Fruit fly (Drosophila melanogaster) whole organism, embryonic: Measurements from ENCODE around the gene CG5592.

Experiments used
- Antp ChIP-seq: fragments of 200-800 bp; sonication (Bioruptor generic); optimal IDR thresholded peaks from 3 replicates; lab custom pipeline; 2016; ENCODE audit warnings: missing biosample characterization, missing genetic modification characterization
- CG10321 ChIP-seq: fragments of 200-800 bp; sonication (Bioruptor generic); IDR thresholded peaks from 2 replicates; pipeline ENCODE4 v1.3.6; 2022; ENCODE audit warnings: missing biosample characterization, missing genetic modification characterization
- CG11247 ChIP-seq: fragments of 200-800 bp; sonication (Bioruptor generic); IDR thresholded peaks from 2 replicates; pipeline ENCODE4 v1.3.6; 2022; ENCODE audit warnings: missing biosample characterization, missing genetic modification characterization
- CG13123 ChIP-seq: fragments of 200-800 bp; sonication (Bioruptor generic); optimal IDR thresholded peaks from 2 replicates; lab custom pipeline; 2016; ENCODE audit warnings: missing biosample characterization, missing genetic modification characterization
- CG15514 ChIP-seq: fragments of 200-800 bp; sonication (Bioruptor generic); optimal IDR thresholded peaks from 3 replicates; lab custom pipeline; 2017; ENCODE audit warnings: missing biosample characterization, missing genetic modification characterization, mild to moderate bottlenecking, moderate library complexity, missing genetic modification reagents
- CG15601 ChIP-seq: fragments of 200-800 bp; sonication (Bioruptor generic); optimal IDR thresholded peaks from 3 replicates; lab custom pipeline; 2019; ENCODE audit warnings: missing biosample characterization, mild to moderate bottlenecking, missing genetic modification characterization, moderate library complexity
- CG2120 ChIP-seq: fragments of 200-800 bp; sonication (Bioruptor generic); optimal IDR thresholded peaks from 3 replicates; lab custom pipeline; 2016; ENCODE audit warnings: missing biosample characterization, missing genetic modification characterization
- CG2712 ChIP-seq: fragments of 200-800 bp; optimal IDR thresholded peaks from 3 replicates; lab custom pipeline; 2019; ENCODE audit warnings: missing biosample characterization, mild to moderate bottlenecking, missing genetic modification characterization, moderate library complexity
- CG32767 ChIP-seq: fragments of 200-800 bp; sonication (Bioruptor generic); IDR thresholded peaks from 2 replicates; pipeline ENCODE4 v1.3.6; 2022; ENCODE audit warnings: missing biosample characterization, missing genetic modification characterization
- CG3407 ChIP-seq: fragments of 200-800 bp; sonication (Bioruptor generic); optimal IDR thresholded peaks from 2 replicates; lab custom pipeline; 2018; ENCODE audit warnings: missing biosample characterization, mild to moderate bottlenecking, missing genetic modification characterization
- CG4328 ChIP-seq: fragments of 200-800 bp; sonication (Bioruptor generic); optimal IDR thresholded peaks from 3 replicates; lab custom pipeline; 2017; ENCODE audit warnings: missing biosample characterization, missing genetic modification reagents, missing genetic modification characterization
- CG4424 ChIP-seq: fragments of 200-800 bp; sonication (Bioruptor generic); optimal IDR thresholded peaks from 3 replicates; lab custom pipeline; 2016; ENCODE audit warnings: missing biosample characterization, missing genetic modification characterization
- CG7786 ChIP-seq: fragments of 200-800 bp; sonication (Bioruptor generic); optimal IDR thresholded peaks from 2 replicates; lab custom pipeline; 2016; ENCODE audit warnings: missing biosample characterization, missing genetic modification characterization
- CrebB ChIP-seq: fragments of 200-800 bp; sonication (Bioruptor generic); optimal IDR thresholded peaks from 3 replicates; lab custom pipeline; 2018; ENCODE audit warnings: missing biosample characterization, mild to moderate bottlenecking, missing genetic modification characterization
- D ChIP-seq, 2 experiments: fragments of 200-800 bp in 1 of 2; fragments of >200 bp in 1 of 2; sonication (Bioruptor generic) in 1 of 2; optimal IDR thresholded peaks; 2 replicates in 1 of 2; 3 replicates in 1 of 2; lab custom pipeline; 2017; ENCODE audit warnings: mild to moderate bottlenecking in 1 of 2, missing biosample characterization in 1 of 2, missing genetic modification characterization in 1 of 2, missing genetic modification reagents in 1 of 2
- Deaf1 ChIP-seq: fragments of 200-800 bp; optimal IDR thresholded peaks from 3 replicates; lab custom pipeline; 2019; ENCODE audit warnings: missing biosample characterization, mild to moderate bottlenecking, missing genetic modification characterization, moderate library complexity
- Dek ChIP-seq: fragments of 200-800 bp; sonication (Bioruptor generic); optimal IDR thresholded peaks from 3 replicates; lab custom pipeline; 2019; ENCODE audit warnings: missing biosample characterization, mild to moderate bottlenecking, missing genetic modification characterization, moderate library complexity
- Dref ChIP-seq: fragments of 200-800 bp; sonication (Bioruptor generic); IDR thresholded peaks from 2 replicates; pipeline ENCODE4 v1.3.6; 2022; ENCODE audit warnings: missing biosample characterization, missing genetic modification characterization
- Fer1 ChIP-seq: fragments of 200-800 bp; sonication (Bioruptor generic); optimal IDR thresholded peaks from 2 replicates; lab custom pipeline; 2017; ENCODE audit warnings: missing biosample characterization, mild to moderate bottlenecking, missing genetic modification characterization
- HLH4C ChIP-seq: fragments of 200-800 bp; sonication (Bioruptor generic); IDR thresholded peaks from 3 replicates; pipeline ENCODE4 v1.3.6; 2022; ENCODE audit warnings: missing biosample characterization, missing genetic modification characterization; ENCODE audit not compliant: partially characterized antibody
- Hey ChIP-seq: fragments of 200-800 bp; sonication (Bioruptor generic); optimal IDR thresholded peaks from 3 replicates; lab custom pipeline; 2018; ENCODE audit warnings: missing biosample characterization, mild to moderate bottlenecking, missing genetic modification characterization
- Lim3 ChIP-seq: fragments of 200-800 bp; sonication (Bioruptor generic); IDR thresholded peaks from 2 replicates; pipeline ENCODE4 v1.3.6; 2022; ENCODE audit warnings: missing biosample characterization, missing genetic modification characterization
- Rfx ChIP-seq: fragments of 200-800 bp; sonication (Bioruptor generic); IDR thresholded peaks from 2 replicates; pipeline ENCODE4 v1.3.6; 2022; ENCODE audit warnings: missing biosample characterization, missing genetic modification characterization
- Rx ChIP-seq: fragments of 200-800 bp; sonication (Bioruptor generic); IDR thresholded peaks from 2 replicates; pipeline ENCODE4 v1.3.6; 2022; ENCODE audit warnings: missing biosample characterization, missing genetic modification characterization
- Sox102F ChIP-seq: fragments of 200-800 bp; sonication (Bioruptor generic); optimal IDR thresholded peaks from 2 replicates; lab custom pipeline; 2018; ENCODE audit warnings: missing biosample characterization, mild to moderate bottlenecking, missing genetic modification characterization, moderate library complexity
- aop ChIP-seq: fragments of 200-800 bp; sonication (Bioruptor generic); IDR thresholded peaks from 2 replicates; pipeline ENCODE4 v1.3.6; 2022; ENCODE audit warnings: missing biosample characterization, missing genetic modification characterization
- ase ChIP-seq: fragments of 200-800 bp; sonication (Bioruptor generic); IDR thresholded peaks from 3 replicates; pipeline ENCODE4 v1.3.6; 2022; ENCODE audit warnings: missing biosample characterization, missing genetic modification characterization
- cad ChIP-seq: fragments of >200 bp; optimal IDR thresholded peaks from 2 replicates; lab custom pipeline; 2017; ENCODE audit warnings: missing biosample characterization, missing genetic modification characterization
- cas ChIP-seq: fragments of 200-800 bp; sonication (Bioruptor generic); IDR thresholded peaks from 2 replicates; pipeline ENCODE4 v1.3.6; 2022; ENCODE audit warnings: missing biosample characterization, missing genetic modification characterization
- ci ChIP-seq: fragments of 200-800 bp; sonication (Bioruptor generic); IDR thresholded peaks from 3 replicates; pipeline ENCODE4 v1.3.6; 2022; ENCODE audit warnings: missing biosample characterization, missing genetic modification characterization
- crc ChIP-seq: fragments of 200-800 bp; sonication (Bioruptor generic); optimal IDR thresholded peaks from 2 replicates; lab custom pipeline; 2016; ENCODE audit warnings: missing biosample characterization, missing genetic modification characterization
- crol ChIP-seq: fragments of 200-800 bp; sonication (Bioruptor generic); IDR thresholded peaks from 2 replicates; pipeline ENCODE4 v1.3.6; 2022; ENCODE audit warnings: missing biosample characterization, missing genetic modification characterization
- dan ChIP-seq: fragments of 200-800 bp; sonication (Bioruptor generic); IDR thresholded peaks from 2 replicates; pipeline ENCODE4 v1.3.6; 2022; ENCODE audit warnings: missing biosample characterization, missing genetic modification characterization
- disco-r ChIP-seq: fragments of 200-800 bp; sonication (Bioruptor generic); optimal IDR thresholded peaks from 2 replicates; lab custom pipeline; 2016; ENCODE audit warnings: missing biosample characterization, missing genetic modification characterization
- ewg ChIP-seq: fragments of 200-800 bp; sonication (Bioruptor generic); optimal IDR thresholded peaks from 3 replicates; lab custom pipeline; 2017; ENCODE audit warnings: mild to moderate bottlenecking, missing biosample characterization, missing genetic modification reagents, missing genetic modification characterization
- fd102C ChIP-seq: fragments of 200-800 bp; sonication (Bioruptor generic); optimal IDR thresholded peaks from 2 replicates; lab custom pipeline; 2018; ENCODE audit warnings: missing biosample characterization, mild to moderate bottlenecking, missing genetic modification characterization, moderate library complexity
- fd64A ChIP-seq: fragments of 200-800 bp; sonication (Bioruptor generic); optimal IDR thresholded peaks from 3 replicates; lab custom pipeline; 2018; ENCODE audit warnings: missing biosample characterization, mild to moderate bottlenecking, missing genetic modification characterization
- gcm2 ChIP-seq: fragments of 200-800 bp; sonication (Bioruptor generic); optimal IDR thresholded peaks from 2 replicates; lab custom pipeline; 2016; ENCODE audit warnings: missing biosample characterization, missing genetic modification characterization
- gro ChIP-seq: fragments of 200-800 bp; sonication (Bioruptor generic); optimal IDR thresholded peaks from 2 replicates; lab custom pipeline; 2016; ENCODE audit warnings: missing biosample characterization, missing genetic modification characterization
- hbn ChIP-seq: fragments of 200-800 bp; sonication (Bioruptor generic); IDR thresholded peaks from 2 replicates; pipeline ENCODE4 v1.3.6; 2022; ENCODE audit warnings: missing biosample characterization, missing genetic modification characterization; ENCODE audit not compliant: partially characterized antibody
- lola ChIP-seq, 3 experiments: fragments of >200 bp in 2 of 3; fragments of 200-800 bp in 1 of 3; sonication (Bioruptor generic) in 1 of 3; optimal IDR thresholded peaks; 2 replicates each; lab custom pipeline; 2017 to 2019; ENCODE audit warnings: missing biosample characterization in 3 of 3, missing genetic modification characterization in 3 of 3, mild to moderate bottlenecking in 1 of 3, moderate library complexity in 1 of 3
- lov ChIP-seq, 2 experiments: fragments of 200-800 bp in 1 of 2; fragments of >200 bp in 1 of 2; sonication (Bioruptor generic) in 1 of 2; IDR thresholded peaks in 1 of 2; optimal IDR thresholded peaks in 1 of 2; 2 replicates in 1 of 2; 3 replicates in 1 of 2; pipeline versions ENCODE4 v1.3.6 to Lab custom; 2017 to 2022; ENCODE audit warnings: missing biosample characterization in 1 of 2, missing genetic modification characterization in 1 of 2
- prd ChIP-seq, 3 experiments: fragments of >200 bp in 2 of 3; fragments of 200-800 bp in 1 of 3; sonication (Bioruptor generic) in 1 of 3; optimal IDR thresholded peaks in 2 of 3; IDR thresholded peaks in 1 of 3; 2 replicates in 2 of 3; 3 replicates in 1 of 3; pipeline versions ENCODE4 v1.3.6 to Lab custom; 2017 to 2022; ENCODE audit warnings: missing biosample characterization in 1 of 3, missing genetic modification characterization in 1 of 3
- ranshi ChIP-seq: fragments of 200-800 bp; sonication (Bioruptor generic); IDR thresholded peaks from 2 replicates; pipeline ENCODE4 v1.3.6; 2022; ENCODE audit warnings: missing biosample characterization, missing genetic modification characterization
- repo ChIP-seq: fragments of 200-800 bp; sonication (Bioruptor generic); optimal IDR thresholded peaks from 2 replicates; lab custom pipeline; 2016; ENCODE audit warnings: missing biosample characterization, missing genetic modification characterization
- sd ChIP-seq: fragments of 200-800 bp; sonication (Bioruptor generic); optimal IDR thresholded peaks from 3 replicates; lab custom pipeline; 2018; ENCODE audit warnings: missing biosample characterization, mild to moderate bottlenecking, missing genetic modification characterization, moderate library complexity
- seq ChIP-seq: fragments of 200-800 bp; sonication (Bioruptor generic); IDR thresholded peaks from 2 replicates; pipeline ENCODE4 v1.3.6; 2022; ENCODE audit warnings: missing biosample characterization, missing genetic modification characterization
- zfh2 ChIP-seq: fragments of 200-800 bp; sonication (Bioruptor generic); optimal IDR thresholded peaks from 2 replicates; lab custom pipeline; 2016; ENCODE audit warnings: missing biosample characterization, missing genetic modification characterization

Gene CG5592

dm6 chr3L:5869614-5870204, 27.7 kb upstream of the CG5592 start (continued):
- no peak for TF ChIP-seq hbn (GFP tag; lab: Robert Waterston, UW)
- TF ChIP-seq Hey (tag; lab: Kevin White, UChicago): no peak
- TF ChIP-seq sd: no peak
- TF ChIP-seq dan (GFP tag; lab: Robert Waterston, UW): no peak
- 0 out of 2 replicates have a peak, but pooled peaks have one; percentile 43 for TF ChIP-seq cas (GFP tag; lab: Robert Waterston, UW)
- TF ChIP-seq lola (GFP tag; optimal IDR thresholded peaks at IDR 0.05; lab: Kevin White, UChicago): no peak
- peak; percentile 74 for TF ChIP-seq CG4424 (GFP tag; lab: Kevin White, UChicago)
- no peak for TF ChIP-seq crc (GFP tag; lab: Kevin White, UChicago)
- no peak for TF ChIP-seq Fer1
- TF ChIP-seq CG3407: no peak
- TF ChIP-seq Rfx (GFP tag; lab: Robert Waterston, UW): peak; percentile 94
- no peak for TF ChIP-seq lov (optimal IDR thresholded peaks at IDR 0.05; lab: Kevin White, UChicago)
- TF ChIP-seq lov (GFP tag; IDR thresholded peaks at IDR 0.05; lab: Robert Waterston, UW): peak; percentile 70; the same call in 1 of the 3 replicates
- TF ChIP-seq ase (GFP tag; lab: Robert Waterston, UW): peak; percentile 80
- no peak for TF ChIP-seq prd (optimal IDR thresholded peaks at IDR 0.05; lab: Kevin White, UChicago)
- TF ChIP-seq prd (GFP tag; IDR thresholded peaks at IDR 0.05; lab: Robert Waterston, UW): peak; percentile 81
- TF ChIP-seq CG15601: peak; percentile 62
- TF ChIP-seq ranshi (GFP tag; lab: Robert Waterston, UW): 0 out of 2 replicates have a peak, but pooled peaks have one; percentile 45
- TF ChIP-seq seq: 0 out of 2 replicates have a peak, but pooled peaks have one; percentile 14
- TF ChIP-seq CG32767 (GFP tag; lab: Robert Waterston, UW): 0 out of 2 replicates have a peak, but pooled peaks have one; percentile 25
- TF ChIP-seq ci (GFP tag; lab: Robert Waterston, UW): peak; percentile 91
- peak; percentile 58 for TF ChIP-seq repo
- no peak for TF ChIP-seq crol (GFP tag; lab: Robert Waterston, UW)
- TF ChIP-seq CG4328 (GFP tag; lab: Kevin White, UChicago): peak; percentile 35
- TF ChIP-seq CG11247 (GFP tag; lab: Robert Waterston, UW): peak; percentile 89
- TF ChIP-seq disco-r (GFP tag; lab: Kevin White, UChicago): no peak
- TF ChIP-seq Deaf1 (tag; lab: Kevin White, UChicago): peak; percentile 51
- TF ChIP-seq cad: no peak
- TF ChIP-seq Sox102F: peak; percentile 61
- no peak for TF ChIP-seq gro (GFP tag; lab: Kevin White, UChicago)
- TF ChIP-seq CrebB (tag; lab: Kevin White, UChicago): no peak
- TF ChIP-seq fd102C (GFP tag; lab: Kevin White, UChicago): peak; percentile 23
- TF ChIP-seq Lim3 (GFP tag; lab: Robert Waterston, UW): no peak
- TF ChIP-seq CG10321 (GFP tag; lab: Robert Waterston, UW): peak; percentile 38; the same call in 1 of the 2 replicates
- TF ChIP-seq zfh2: peak; percentile 26
- TF ChIP-seq Dref: 0 out of 2 replicates have a peak, but pooled peaks have one; percentile 8
- TF ChIP-seq Rx (GFP tag; lab: Robert Waterston, UW): peak; percentile 66
- peak; percentile 34 for TF ChIP-seq ewg (GFP tag; lab: Kevin White, UChicago)
- no peak for TF ChIP-seq D (optimal IDR thresholded peaks at IDR 0.05; lab: Kevin White, UChicago)
- TF ChIP-seq D (GFP tag; optimal IDR thresholded peaks at IDR 0.05; lab: Kevin White, UChicago): peak; percentile 25
- TF ChIP-seq CG2120: no peak
- TF ChIP-seq CG7786 (GFP tag; lab: Kevin White, UChicago): no peak
- no peak for TF ChIP-seq fd64A (GFP tag; lab: Kevin White, UChicago)
- TF ChIP-seq gcm2: no peak
- no peak for TF ChIP-seq CG13123
- peak; percentile 65 for TF ChIP-seq CG15514 (GFP tag; lab: Kevin White, UChicago)
- peak; percentile 78 for TF ChIP-seq CG2712 (tag; lab: Kevin White, UChicago)
- TF ChIP-seq Dek: peak; percentile 24
- peak; percentile 76 for TF ChIP-seq Antp (GFP tag; lab: Kevin White, UChicago)
- no peak for TF ChIP-seq aop
- TF ChIP-seq HLH4C (GFP tag; lab: Robert Waterston, UW): no peak
